Worm (Caenorhabditis elegans) whole organism, L2 larva: ENCODE data around the gene Y42A5A.3.
"Not testable (repeated sequence)": the region's sequence is repeated elsewhere in the genome, so short reads cannot be mapped to it uniquely, and the experiment has no call there.

ENCODE experiments used
- R02D3.7 ChIP-seq: fragments of 150-350 bp; optimal IDR thresholded peaks from 2 replicates; lab custom pipeline; 2014; ENCODE audit warnings: missing biosample characterization, missing genetic modification characterization
- Y55F3AM.14 ChIP-seq: fragments of 200-800 bp; sonication (Bioruptor generic); optimal IDR thresholded peaks from 2 replicates; lab custom pipeline; 2018; ENCODE audit warnings: mild to moderate bottlenecking, missing genetic modification characterization, missing compliant biosample characterization
- ZK546.5 ChIP-seq: sonication (generic microtip); optimal IDR thresholded peaks from 2 replicates; lab custom pipeline; 2017; ENCODE audit warnings: missing biosample characterization, missing genetic modification characterization
- alr-1 ChIP-seq: fragments of 150-350 bp; optimal IDR thresholded peaks from 2 replicates; lab custom pipeline; 2014; ENCODE audit warnings: missing biosample characterization, missing genetic modification characterization
- elt-1 ChIP-seq: fragments of 150-350 bp; optimal IDR thresholded peaks from 2 replicates; lab custom pipeline; 2014; ENCODE audit warnings: missing biosample characterization, missing genetic modification characterization
- lin-11 ChIP-seq: fragments of 150-350 bp; sonication (generic microtip); optimal IDR thresholded peaks from 2 replicates; lab custom pipeline; 2014; ENCODE audit warnings: missing biosample characterization, missing genetic modification characterization, inconsistent platforms, mixed read lengths
- lsy-2 ChIP-seq, 2 experiments: fragments of 150-350 bp in 1 of 2; sonication (generic microtip) in 1 of 2; optimal IDR thresholded peaks; 2 replicates each; lab custom pipeline; 2014 to 2017; ENCODE audit warnings: missing biosample characterization in 2 of 2, missing genetic modification characterization in 2 of 2
- nhr-12 ChIP-seq: fragments of 150-350 bp; optimal IDR thresholded peaks from 2 replicates; lab custom pipeline; 2014; ENCODE audit warnings: missing biosample characterization, missing genetic modification characterization
- nhr-25 ChIP-seq: fragments of 150-350 bp; sonication (generic microtip); optimal IDR thresholded peaks from 3 replicates; lab custom pipeline; 2014; ENCODE audit warnings: missing biosample characterization, missing genetic modification characterization
- peb-1 ChIP-seq: fragments of 150-350 bp; optimal IDR thresholded peaks from 2 replicates; lab custom pipeline; 2014; ENCODE audit warnings: missing biosample characterization, missing genetic modification characterization
- ztf-1 ChIP-seq: fragments of 200-800 bp; sonication (Bioruptor generic); conservative IDR thresholded peaks from 2 replicates; pipeline ENCODE4 v1.3.6; 2022; ENCODE audit warnings: missing genetic modification characterization, missing compliant biosample characterization
- ztf-4 ChIP-seq: fragments of 150-350 bp; optimal IDR thresholded peaks from 2 replicates; lab custom pipeline; 2014; ENCODE audit warnings: missing biosample characterization, missing genetic modification characterization

DNA sequence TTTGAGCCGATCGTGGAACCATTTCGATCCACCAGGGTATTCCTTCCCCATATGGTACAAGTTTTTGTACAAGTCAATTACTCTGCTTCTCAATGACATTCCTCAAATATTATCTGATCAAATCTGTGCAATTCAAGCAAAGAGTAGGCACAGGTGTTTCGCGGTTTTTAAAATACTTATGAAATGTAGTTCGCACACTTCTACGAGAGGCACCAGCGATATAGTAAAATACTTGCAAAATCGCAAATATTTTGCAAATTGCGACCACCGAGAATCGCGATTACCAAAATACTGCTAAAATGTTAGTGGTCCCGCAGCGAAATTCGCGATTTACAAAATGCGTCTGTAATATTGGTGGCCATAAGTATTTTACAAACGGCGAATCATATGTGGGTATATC lies 13.9 kb upstream of the Y42A5A.3 start, which contains the start of gene Y42A5A.5:
- not testable (repeated sequence) for TF ChIP-seq elt-1 (tag; lab: Kevin White, UChicago); peb-1 (tag; lab: Kevin White, UChicago); lin-11 (tag; lab: Kevin White, UChicago); nhr-12 (tag; lab: Kevin White, UChicago); ztf-4; Y55F3AM.14 (GFP tag; lab: Kevin White, UChicago); ztf-1; alr-1 (tag; lab: Kevin White, UChicago); nhr-25; ZK546.5 (tag; lab: Kevin White, UChicago); lsy-2 (tag; optimal IDR thresholded peaks at IDR 0.05; lab: Kevin White, UChicago); R02D3.7 (tag; lab: Kevin White, UChicago)
